Worm (Caenorhabditis elegans) whole organism, L3 larva: ENCODE measurements around the gene irld-36.

ENCODE experiments used
- ZK546.5 ChIP-seq: sonication (generic microtip); optimal IDR thresholded peaks from 2 replicates; lab custom pipeline; 2017; ENCODE audit warnings: missing biosample characterization, missing genetic modification characterization
- ceh-28 ChIP-seq: fragments of 150-350 bp; optimal IDR thresholded peaks from 2 replicates; lab custom pipeline; 2014; ENCODE audit warnings: missing biosample characterization, missing genetic modification reagents, missing genetic modification characterization
- ceh-82 ChIP-seq: fragments of 150-350 bp; optimal IDR thresholded peaks from 2 replicates; lab custom pipeline; 2014; ENCODE audit warnings: missing biosample characterization, missing genetic modification characterization
- ceh-9 ChIP-seq: sonication (generic microtip); optimal IDR thresholded peaks from 2 replicates; lab custom pipeline; 2018; ENCODE audit warnings: missing biosample characterization, missing genetic modification characterization
- elt-2 ChIP-seq: sonication (generic microtip); optimal IDR thresholded peaks from 2 replicates; lab custom pipeline; 2016; ENCODE audit warnings: missing genetic modification reagents, mild to moderate bottlenecking, missing genetic modification characterization, missing compliant biosample characterization
- eor-1 ChIP-seq, 2 experiments: fragments of 150-350 bp; optimal IDR thresholded peaks; 2 replicates each; lab custom pipeline; 2014 to 2018; ENCODE audit warnings: missing biosample characterization in 2 of 2, missing genetic modification characterization in 2 of 2
- fkh-2 ChIP-seq: fragments of 150-350 bp; optimal IDR thresholded peaks from 2 replicates; lab custom pipeline; 2014; ENCODE audit warnings: missing biosample characterization, missing genetic modification reagents, missing genetic modification characterization
- fos-1 ChIP-seq: fragments of 150-350 bp; optimal IDR thresholded peaks from 2 replicates; lab custom pipeline; 2014; ENCODE audit warnings: missing biosample characterization, missing genetic modification characterization
- hmg-11 ChIP-seq: sonication (generic microtip); optimal IDR thresholded peaks from 2 replicates; lab custom pipeline; 2016; ENCODE audit warnings: missing genetic modification characterization, missing compliant biosample characterization
- lsy-12 ChIP-seq: sonication (generic microtip); optimal IDR thresholded peaks from 2 replicates; lab custom pipeline; 2016; ENCODE audit warnings: mild to moderate bottlenecking, missing genetic modification characterization, missing compliant biosample characterization
- mdl-1 ChIP-seq: fragments of 150-350 bp; optimal IDR thresholded peaks from 2 replicates; lab custom pipeline; 2014; ENCODE audit warnings: missing biosample characterization, missing genetic modification characterization
- nhr-11 ChIP-seq: fragments of 150-350 bp; optimal IDR thresholded peaks from 2 replicates; lab custom pipeline; 2014; ENCODE audit warnings: missing biosample characterization, missing genetic modification characterization
- nhr-23 ChIP-seq: fragments of 150-350 bp; optimal IDR thresholded peaks from 2 replicates; lab custom pipeline; 2014; ENCODE audit warnings: missing biosample characterization, missing genetic modification reagents, missing genetic modification characterization
- nhr-25 ChIP-seq: sonication (generic microtip); optimal IDR thresholded peaks from 2 replicates; lab custom pipeline; 2017; ENCODE audit warnings: missing biosample characterization, missing genetic modification characterization
- nhr-43 ChIP-seq: sonication (generic microtip); optimal IDR thresholded peaks from 2 replicates; lab custom pipeline; 2016; ENCODE audit warnings: mild to moderate bottlenecking, missing genetic modification characterization, missing compliant biosample characterization; ENCODE audit not compliant: poor library complexity, severe bottlenecking
- nhr-77 ChIP-seq: fragments of 150-350 bp; optimal IDR thresholded peaks from 2 replicates; lab custom pipeline; 2014; ENCODE audit warnings: missing biosample characterization, missing genetic modification characterization
- pha-4 ChIP-seq: fragments of 150-350 bp; optimal IDR thresholded peaks from 2 replicates; lab custom pipeline; 2014; ENCODE audit warnings: missing biosample characterization, missing genetic modification reagents, missing genetic modification characterization
- pqm-1 ChIP-seq: fragments of 150-350 bp; optimal IDR thresholded peaks from 2 replicates; lab custom pipeline; 2017; ENCODE audit warnings: missing biosample characterization, missing genetic modification characterization, inconsistent platforms
- skn-1 ChIP-seq: fragments of 150-350 bp; optimal IDR thresholded peaks from 2 replicates; lab custom pipeline; 2014; ENCODE audit warnings: missing biosample characterization, missing genetic modification characterization
- unc-39 ChIP-seq: sonication (generic microtip); optimal IDR thresholded peaks from 4 replicates; lab custom pipeline; 2017; ENCODE audit warnings: missing biosample characterization, missing genetic modification characterization
- unc-62 ChIP-seq: fragments of 150-350 bp; sonication (generic microtip); optimal IDR thresholded peaks from 4 replicates; lab custom pipeline; 2014; ENCODE audit warnings: missing biosample characterization, missing genetic modification reagents, missing genetic modification characterization

Gene irld-36

ce11 chrII:1728253-1728652 lies 49.1 kb downstream of the irld-36 start, which contains the start of gene btb-9:
TSS of gene btb-9 (plus strand) at chrII:1728506.
- TF ChIP-seq ceh-28 (tag; lab: Kevin White, UChicago) = no peak
- no peak for TF ChIP-seq ZK546.5 (tag; lab: Kevin White, UChicago)
- TF ChIP-seq nhr-43 (tag; lab: Kevin White, UChicago) = no peak
- no peak for TF ChIP-seq hmg-11 (tag; lab: Kevin White, UChicago)
- no peak for TF ChIP-seq nhr-77 (tag; lab: Kevin White, UChicago)
- TF ChIP-seq nhr-11 (tag; lab: Kevin White, UChicago) = no peak
- no peak for TF ChIP-seq unc-62
- TF ChIP-seq elt-2 = peak; percentile 92
- peak; percentile 89 for TF ChIP-seq pqm-1
- TF ChIP-seq ceh-82 (tag; lab: Kevin White, UChicago) = no peak

ce11 chrII:1730103-1730502 lies 50.9 kb downstream of the irld-36 start, which contains the start of gene ceh-81:
TSS of gene ceh-81 (plus strand) at chrII:1730403.
- TF ChIP-seq ceh-82 (tag; lab: Kevin White, UChicago) (no peak), nhr-23 (tag; lab: Kevin White, UChicago) (no peak), pha-4 (no peak), mdl-1 (no peak), ceh-9 (no peak), fkh-2 (no peak), skn-1 (tag; lab: Kevin White, UChicago) (no peak), unc-39 (tag; lab: Kevin White, UChicago) (no peak), pqm-1 (no peak), nhr-25 (tag; lab: Kevin White, UChicago) (no peak), fos-1 (tag; lab: Kevin White, UChicago) (no peak), eor-1 (tag; optimal IDR thresholded peaks at IDR 0.05; lab: Kevin White, UChicago) (no peak), unc-62 (no peak), nhr-77 (tag; lab: Kevin White, UChicago) (no peak), lsy-12 (tag; lab: Kevin White, UChicago) (no peak)
